Fruit fly (Drosophila melanogaster) whole organism, pupa: ENCODE measurements around the gene CG9265.

Source experiments
- CG10348 ChIP-seq: fragments of 200-800 bp; sonication (Bioruptor generic); IDR thresholded peaks from 2 replicates; pipeline ENCODE4 v1.3.6; 2022; ENCODE audit warnings: missing biosample characterization, missing genetic modification characterization
- CG12605 ChIP-seq: fragments of 200-800 bp; sonication (Bioruptor generic); IDR thresholded peaks from 2 replicates; pipeline ENCODE4 v1.3.6; 2022; ENCODE audit warnings: missing biosample characterization, missing genetic modification characterization
- CG13204 ChIP-seq: fragments of 200-800 bp; sonication (Bioruptor generic); optimal IDR thresholded peaks from 2 replicates; lab custom pipeline; 2018; ENCODE audit warnings: missing biosample characterization, mild to moderate bottlenecking, missing genetic modification characterization, moderate library complexity
- CG15710 ChIP-seq: fragments of 200-800 bp; sonication (Bioruptor generic); optimal IDR thresholded peaks from 2 replicates; lab custom pipeline; 2018; ENCODE audit warnings: missing biosample characterization, mild to moderate bottlenecking, missing genetic modification characterization, moderate library complexity
- CG32121 ChIP-seq: fragments of 200-800 bp; sonication (Bioruptor generic); IDR thresholded peaks from 2 replicates; pipeline ENCODE4 v1.3.6; 2022; ENCODE audit warnings: missing biosample characterization, missing genetic modification characterization
- CG9948 ChIP-seq: fragments of 200-800 bp; sonication (Bioruptor generic); optimal IDR thresholded peaks from 2 replicates; lab custom pipeline; 2018; ENCODE audit warnings: missing biosample characterization, mild to moderate bottlenecking, missing genetic modification characterization, moderate library complexity
- Pif1A ChIP-seq: fragments of 200-800 bp; sonication (Bioruptor generic); optimal IDR thresholded peaks from 3 replicates; lab custom pipeline; 2016; ENCODE audit warnings: missing biosample characterization, missing genetic modification characterization

DNA sequence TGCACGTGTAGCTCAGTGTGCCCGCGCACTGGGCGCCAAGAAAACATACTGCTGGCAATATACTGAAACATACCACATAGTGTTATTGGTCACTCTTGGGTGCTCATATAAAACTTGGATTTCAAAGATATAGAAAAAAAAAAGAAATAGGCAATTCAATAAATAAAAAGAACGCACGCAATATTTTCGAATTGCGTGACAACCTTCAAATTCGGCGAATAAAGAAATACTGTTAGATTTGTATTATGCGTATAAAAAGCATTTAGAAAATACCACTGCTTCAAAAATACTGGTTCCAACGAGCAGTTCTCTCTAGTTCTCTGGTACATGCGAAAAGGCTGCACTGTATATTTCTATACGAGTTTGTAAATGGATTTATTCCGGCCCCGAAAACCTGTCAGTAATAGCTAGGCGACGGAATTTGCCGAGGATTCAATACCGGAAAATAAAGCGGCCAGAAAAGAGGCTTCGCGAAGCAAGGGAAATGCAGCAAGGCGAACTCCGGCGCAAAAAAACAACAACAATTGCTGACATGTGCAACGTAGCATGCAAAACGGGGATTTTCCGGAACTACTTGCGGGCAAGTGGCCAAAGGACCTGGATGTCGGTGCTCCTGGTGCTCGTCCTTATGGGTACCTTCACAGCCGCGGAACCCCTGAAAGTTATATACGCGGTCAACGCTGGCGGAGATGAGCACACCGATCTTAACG, 31.3 kb upstream of the CG9265 start, which contains the start of gene CG9257:
- TF ChIP-seq CG9948 (tag; lab: Kevin White, UChicago) (no peak), Pif1A (GFP tag; lab: Kevin White, UChicago) (no peak), CG12605 (no peak), CG32121 (GFP tag; lab: Robert Waterston, UW) (no peak), CG10348 (GFP tag; lab: Robert Waterston, UW) (no peak), CG13204 (GFP tag; lab: Kevin White, UChicago) (no peak), CG15710 (peak; percentile 3)
